Worm (Caenorhabditis elegans): ENCODE data around the gene clec-264.

- TF ChIP-seq unc-39 (tag; optimal IDR thresholded peaks at IDR 0.05) (no peak), nhr-76 (tag; optimal IDR thresholded peaks at IDR 0.05) (no peak), mep-1 (tag; optimal IDR thresholded peaks at IDR 0.05) (no peak), nhr-28 (tag; optimal IDR thresholded peaks at IDR 0.05) (no peak), drap-1 (GFP tag; optimal IDR thresholded peaks at IDR 0.05) (no peak), blmp-1 (tag; optimal IDR thresholded peaks at IDR 0.05) (no peak), zip-8 (tag; optimal IDR thresholded peaks at IDR 0.05) (no peak)
Observed at ce11 chrV:20841484-20841883, 9.0 kb downstream of the clec-264 start.
